Worm (Caenorhabditis elegans) whole organism, young adult: ENCODE results near the gene ndab-1.
"Not testable (repeated sequence)": the region's sequence is repeated elsewhere in the genome, so short reads cannot be mapped to it uniquely, and the experiment has no call there.

Experiments used
- B0019.2 ChIP-seq: fragments of 200-800 bp; sonication (Bioruptor generic); conservative IDR thresholded peaks from 2 replicates; pipeline ENCODE4 v1.3.6; 2022; ENCODE audit warnings: missing genetic modification reagents, missing genetic modification characterization, missing compliant biosample characterization
- ama-1 ChIP-seq, 3 experiments: fragments of 150-350 bp in 1 of 3; sonication (generic microtip) in 2 of 3; optimal IDR thresholded peaks; 2 replicates each; lab custom pipeline; 2014 to 2018; ENCODE audit warnings: missing biosample characterization in 2 of 3, missing genetic modification characterization in 2 of 3, missing genetic modification reagents in 2 of 3
- attf-6 ChIP-seq: fragments of 200-800 bp; sonication (Bioruptor generic); IDR thresholded peaks from 2 replicates; pipeline ENCODE4 v1.3.6; 2022; ENCODE audit warnings: missing genetic modification reagents, missing genetic modification characterization, missing compliant biosample characterization
- rec-8 ChIP-seq, 2 experiments: sonication (generic microtip); optimal IDR thresholded peaks; 2 replicates each; lab custom pipeline; 2016; ENCODE audit warnings: mild to moderate bottlenecking in 2 of 2, missing genetic modification characterization in 2 of 2, missing genetic modification reagents in 2 of 2, missing genotype in 2 of 2, missing biosample characterization in 1 of 2, missing compliant biosample characterization in 1 of 2, moderate library complexity in 1 of 2
- snpc-3.4 ChIP-seq: sonication (generic microtip); optimal IDR thresholded peaks from 2 replicates; lab custom pipeline; 2017; ENCODE audit warnings: missing genetic modification characterization, mild to moderate bottlenecking, missing compliant biosample characterization, antibody characterized with exemption, moderate library complexity, missing genotype, missing genetic modification reagents
- unc-62 ChIP-seq: fragments of 150-350 bp; optimal IDR thresholded peaks from 2 replicates; lab custom pipeline; 2014; ENCODE audit warnings: missing biosample characterization, missing genetic modification reagents, missing genetic modification characterization

- not testable (repeated sequence) for TF ChIP-seq unc-62 (GFP tag; lab: Kevin White, UChicago); rec-8 (tag; optimal IDR thresholded peaks at IDR 0.05; lab: Kevin White, UChicago); attf-6 (GFP tag; lab: Robert Waterston, UW); snpc-3.4 (tag; lab: Kevin White, UChicago); B0019.2 (GFP tag; lab: Robert Waterston, UW); ama-1 (optimal IDR thresholded peaks at IDR 0.05; lab: Kevin White, UChicago); ama-1 (GFP tag; optimal IDR thresholded peaks at IDR 0.05; lab: Kevin White, UChicago)
These were observed 23.7 kb upstream of the ndab-1 start for ce11 chrIII:11939238-11939637.
